Worm (Caenorhabditis elegans) whole organism, dauer: ENCODE results near the gene ttr-12.

ENCODE experiments used
- unc-62 ChIP-seq: sonication (generic microtip); optimal IDR thresholded peaks from 2 replicates; lab custom pipeline; 2017; ENCODE audit warnings: missing biosample characterization, missing genetic modification reagents, missing genetic modification characterization

Gene ttr-12

DNA sequence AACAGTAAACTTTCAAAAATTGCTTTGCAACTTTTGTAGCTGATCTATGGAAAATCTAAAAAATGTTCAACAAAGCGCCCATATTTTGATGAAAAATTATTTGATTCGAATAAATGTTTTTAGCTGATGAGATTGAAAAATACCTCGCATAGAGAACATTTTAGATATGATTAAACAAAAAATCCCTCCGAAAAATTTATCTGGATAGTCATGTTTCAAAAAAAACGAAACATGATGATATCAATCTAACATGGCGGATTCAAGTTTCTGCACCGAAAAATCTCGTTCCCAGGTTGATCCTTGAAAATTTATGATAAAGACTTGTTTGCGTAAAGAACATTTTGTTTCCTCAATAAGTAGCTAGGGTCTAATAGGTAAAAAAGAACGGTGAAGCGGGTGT, at the start of gene ttr-12:
ttr-12 (minus strand) TSS at position 101 of the 400 bp plus-strand sequence.
- TF ChIP-seq unc-62 (GFP tag; lab: Kevin White, UChicago), result no peak

DNA sequence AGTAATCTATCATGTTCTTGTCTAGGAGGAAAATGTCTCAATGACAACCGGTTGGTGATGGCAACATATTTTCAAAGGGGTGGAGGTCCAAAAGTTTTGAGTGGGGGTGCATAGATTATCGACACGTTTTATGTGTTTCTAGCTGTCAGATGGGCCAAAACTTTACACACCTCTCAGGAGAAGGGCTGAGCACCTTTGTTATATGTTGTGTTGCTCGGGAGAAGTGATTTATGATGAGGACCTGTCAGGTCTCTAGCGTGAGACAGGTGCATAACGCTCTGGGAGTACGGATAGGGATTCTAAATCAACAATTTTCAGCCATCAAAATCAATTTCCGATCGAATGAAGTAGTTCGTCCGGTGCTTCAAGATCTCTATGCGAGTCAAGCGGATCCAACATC, 48.0 kb upstream of the ttr-12 start:
- no peak for TF ChIP-seq unc-62 (GFP tag; lab: Kevin White, UChicago)

ce11 chrV:20655174-20655573, 46.6 kb upstream of the ttr-12 start:
- TF ChIP-seq unc-62 (GFP tag; lab: Kevin White, UChicago), result no peak

DNA sequence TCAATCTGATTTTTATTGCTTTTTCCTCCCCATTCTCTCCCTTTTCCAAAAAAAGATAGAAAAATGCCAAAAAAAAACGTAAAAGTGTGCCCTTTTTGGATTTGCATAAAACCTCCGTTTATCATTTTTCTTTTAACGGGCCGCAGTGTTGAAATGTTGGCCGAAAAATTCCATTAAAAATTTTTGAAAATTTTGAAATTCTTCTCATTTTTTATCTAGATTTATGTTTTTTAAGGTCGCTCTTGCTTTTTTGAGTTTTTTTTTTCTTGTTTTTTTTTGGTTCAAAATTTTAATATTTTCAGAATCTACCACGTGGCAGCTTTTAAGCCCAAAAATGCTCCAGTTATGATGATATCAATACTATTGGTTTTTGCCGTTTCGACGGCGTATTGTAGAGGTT, 45.8 kb upstream of the ttr-12 start, which contains the start of gene mnr-1:
mnr-1 (plus strand) TSS at position 301 of the 400 bp plus-strand sequence.
- TF ChIP-seq unc-62 (GFP tag; lab: Kevin White, UChicago), result no peak

DNA sequence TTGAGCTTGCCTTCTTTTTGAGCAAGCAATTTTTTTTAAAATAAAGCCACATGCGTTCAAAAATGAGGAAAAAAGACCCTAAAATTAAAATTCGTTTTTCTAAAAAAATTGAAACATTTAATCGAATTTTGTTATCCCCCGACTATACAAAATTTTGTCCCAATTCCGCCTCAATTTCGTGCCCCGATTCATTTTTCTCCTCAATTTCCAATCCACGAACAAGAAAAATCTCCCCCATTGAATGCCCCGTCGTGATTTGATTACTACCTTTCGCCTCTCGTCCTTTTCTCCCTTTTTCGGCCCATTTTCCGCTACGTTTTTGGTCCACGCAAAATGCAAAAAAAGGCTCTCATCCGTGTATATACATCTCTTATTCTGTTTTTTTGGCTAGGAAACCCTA, 43.3 kb upstream of the ttr-12 start:
- TF ChIP-seq unc-62 (GFP tag; lab: Kevin White, UChicago), result no peak

- no peak for TF ChIP-seq unc-62 (GFP tag; lab: Kevin White, UChicago)
Measured at ce11 chrV:20648868-20649267, 40.3 kb upstream of the ttr-12 start.

DNA sequence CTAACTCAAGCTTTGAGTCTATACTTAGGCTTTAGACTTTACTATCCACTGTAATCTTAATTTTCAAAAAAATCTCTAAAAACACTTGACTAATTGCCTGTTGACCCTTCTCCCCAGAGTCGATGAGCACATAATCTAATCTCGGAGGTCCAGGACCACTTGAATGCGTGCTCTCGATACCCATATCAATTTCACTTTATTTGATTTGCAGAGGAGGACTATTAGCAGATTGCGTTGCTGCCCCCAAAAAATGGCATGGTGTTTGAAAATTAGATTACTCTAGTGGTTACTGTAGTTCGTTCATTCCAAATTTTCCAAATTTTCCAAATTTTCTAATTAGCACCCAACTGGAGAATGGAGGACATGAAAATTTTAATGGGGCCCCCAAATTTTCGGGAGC, 36.9 kb upstream of the ttr-12 start:
- no peak for TF ChIP-seq unc-62 (GFP tag; lab: Kevin White, UChicago)

- TF ChIP-seq unc-62 (GFP tag; lab: Kevin White, UChicago), result no peak
Measured at ce11 chrV:20641896-20642295, 33.3 kb upstream of the ttr-12 start, which contains the start of gene srxa-15. srxa-15 (plus strand) TSS chrV:20642196.

DNA sequence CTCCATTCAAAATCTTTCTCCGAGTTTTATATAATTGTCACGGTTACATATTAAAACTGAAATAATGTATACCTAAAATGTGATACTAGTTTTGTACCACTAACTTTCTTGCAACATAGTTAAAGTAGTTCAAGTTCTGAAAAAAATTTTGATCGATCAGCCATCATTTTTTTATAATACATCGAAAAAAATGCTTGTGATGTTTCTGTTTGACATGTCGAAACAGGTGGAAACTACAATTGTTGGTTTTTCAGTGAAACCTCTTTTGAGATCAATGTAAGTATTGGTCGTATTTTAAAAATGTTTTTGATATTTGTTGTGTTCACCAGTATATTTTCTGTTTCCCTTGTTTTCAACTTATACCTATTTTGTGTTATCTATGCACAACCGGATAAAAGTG, 30.7 kb upstream of the ttr-12 start, which contains the start of gene srxa-14:
srxa-14 (plus strand) TSS at position 301 of the 400 bp plus-strand sequence.
- no peak for TF ChIP-seq unc-62 (GFP tag; lab: Kevin White, UChicago)

- TF ChIP-seq unc-62 (GFP tag; lab: Kevin White, UChicago), result no peak
Measured at ce11 chrV:20638344-20638743, 29.8 kb upstream of the ttr-12 start, which contains the start of gene Y44A6B.3. Y44A6B.3 (minus strand) TSS chrV:20638444.

DNA sequence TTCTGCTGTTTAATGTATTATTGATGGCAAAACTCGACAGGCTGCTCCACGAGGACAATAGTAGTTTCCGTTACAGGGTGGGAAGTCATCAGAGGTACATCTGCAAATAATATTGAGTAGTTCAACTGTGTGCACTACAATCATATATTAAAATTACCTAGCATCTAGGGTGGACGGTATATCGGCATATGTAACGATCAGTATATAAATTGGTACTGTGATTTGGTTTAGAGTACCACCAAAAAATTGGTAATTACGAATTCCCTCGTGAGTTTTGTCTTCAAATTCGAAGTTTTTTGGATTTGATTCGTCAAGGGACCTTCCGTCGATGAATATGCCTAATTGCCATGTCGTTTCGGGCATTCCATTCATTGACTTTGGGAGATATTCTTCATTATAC, 28.3 kb upstream of the ttr-12 start, which contains the start of gene ttr-13:
ttr-13 (minus strand) TSS at position 101 of the 400 bp plus-strand sequence.
- TF ChIP-seq unc-62 (GFP tag; lab: Kevin White, UChicago), result no peak

ce11 chrV:20634330-20634729, 25.7 kb upstream of the ttr-12 start, which contains the start of gene F46B3.16:
F46B3.16 (plus strand) TSS chrV:20634630.
- TF ChIP-seq unc-62 (GFP tag; lab: Kevin White, UChicago), result no peak

ce11 chrV:20633619-20634018, 25.0 kb upstream of the ttr-12 start, which contains the start of gene F46B3.15:
F46B3.15 (minus strand) TSS chrV:20633719.
- no peak for TF ChIP-seq unc-62 (GFP tag; lab: Kevin White, UChicago)

- TF ChIP-seq unc-62 (GFP tag; lab: Kevin White, UChicago), result no peak
Measured at ce11 chrV:20631255-20631654, 22.7 kb upstream of the ttr-12 start, which contains the start of gene F46B3.14. F46B3.14 (minus strand) TSS chrV:20631355.

- no peak for TF ChIP-seq unc-62 (GFP tag; lab: Kevin White, UChicago)
Measured at ce11 chrV:20626043-20626761, 17.6 kb upstream of the ttr-12 start, which contains the start of the genes F46B3.9 and srz-18. F46B3.9 (minus strand) TSS chrV:20626143. srz-18 (plus strand) TSS chrV:20626711.

ce11 chrV:20625260-20625659, 16.7 kb upstream of the ttr-12 start:
- no peak for TF ChIP-seq unc-62 (GFP tag; lab: Kevin White, UChicago)

- no peak for TF ChIP-seq unc-62 (GFP tag; lab: Kevin White, UChicago)
Measured at ce11 chrV:20623060-20623459, 14.5 kb upstream of the ttr-12 start, which contains the start of gene F46B3.8. F46B3.8 (minus strand) TSS chrV:20623160.
